Worm (Caenorhabditis elegans) whole organism, L4/young adult: ENCODE data around the gene gnrr-2.

Source experiments
- W03F9.2 ChIP-seq: fragments of 150-350 bp; optimal IDR thresholded peaks from 2 replicates; lab custom pipeline; 2014; ENCODE audit warnings: missing biosample characterization, missing genetic modification characterization
- dao-5 ChIP-seq: sonication (generic microtip); optimal IDR thresholded peaks from 2 replicates; lab custom pipeline; 2016; ENCODE audit warnings: missing genotype, missing genetic modification characterization, moderate library complexity, missing compliant biosample characterization
- him-1 ChIP-seq: sonication (generic microtip); optimal IDR thresholded peaks from 2 replicates; lab custom pipeline; 2016; ENCODE audit warnings: missing genotype, missing genetic modification reagents, missing genetic modification characterization, missing compliant biosample characterization

ce11 chrV:14446453-14446852 lies 37.6 kb downstream of the gnrr-2 start:
- TF ChIP-seq him-1 (tag; lab: Kevin White, UChicago) (no peak), W03F9.2 (tag; lab: Kevin White, UChicago) (no peak), dao-5 (tag; lab: Kevin White, UChicago) (no peak)
